Worm (Caenorhabditis elegans) whole organism, L1 larva: ENCODE measurements around the gene melo-1.

Experiments
- C16A3.4 ChIP-seq: fragments of 150-350 bp; optimal IDR thresholded peaks from 2 replicates; lab custom pipeline; 2014; ENCODE audit warnings: missing biosample characterization, missing genetic modification characterization
- aha-1 ChIP-seq: fragments of 150-350 bp; optimal IDR thresholded peaks from 2 replicates; lab custom pipeline; 2014; ENCODE audit warnings: missing biosample characterization, missing genetic modification characterization
- alr-1 ChIP-seq: fragments of 200-800 bp; sonication (Bioruptor generic); optimal IDR thresholded peaks from 2 replicates; lab custom pipeline; 2018; ENCODE audit warnings: borderline replicate concordance, mild to moderate bottlenecking, missing genetic modification characterization, missing compliant biosample characterization
- aly-2 ChIP-seq: fragments of 150-350 bp; optimal IDR thresholded peaks from 2 replicates; lab custom pipeline; 2014; ENCODE audit warnings: missing biosample characterization, missing genetic modification characterization
- ama-1 ChIP-seq: fragments of 150-350 bp; optimal IDR thresholded peaks from 2 replicates; lab custom pipeline; 2014
- ceh-82 ChIP-seq, 3 experiments: fragments of 150-350 bp in 1 of 3; sonication (generic microtip) in 2 of 3; optimal IDR thresholded peaks; 2 replicates each; lab custom pipeline; 2014 to 2017; ENCODE audit warnings: missing biosample characterization in 3 of 3, missing genetic modification characterization in 3 of 3
- ceh-88 ChIP-seq: fragments of 200-800 bp; sonication (Bioruptor generic); IDR thresholded peaks from 2 replicates; pipeline ENCODE4 v1.3.6; 2022; ENCODE audit warnings: missing genetic modification characterization, missing compliant biosample characterization
- ces-1 ChIP-seq: fragments of 150-350 bp; optimal IDR thresholded peaks from 2 replicates; lab custom pipeline; 2014; ENCODE audit warnings: missing biosample characterization, missing genetic modification reagents, missing genetic modification characterization
- efl-1 ChIP-seq, 4 experiments: fragments of 150-350 bp; optimal IDR thresholded peaks in 3 of 4; peaks in 1 of 4; 1 replicate in 1 of 4; 2 replicates in 3 of 4; lab custom pipeline; 2014; ENCODE audit warnings: missing biosample characterization in 2 of 4, missing genetic modification characterization in 2 of 4, missing genetic modification reagents in 2 of 4
- egl-13 ChIP-seq: sonication (generic microtip); optimal IDR thresholded peaks from 2 replicates; lab custom pipeline; 2016; ENCODE audit warnings: missing genotype, missing genetic modification reagents, missing genetic modification characterization, missing compliant biosample characterization
- egl-27 ChIP-seq, 2 experiments: fragments of 150-350 bp in 1 of 2; sonication (generic microtip); optimal IDR thresholded peaks; 3 replicates each; lab custom pipeline; 2017 to 2018; ENCODE audit warnings: missing biosample characterization in 2 of 2, missing genetic modification characterization in 2 of 2, missing genetic modification reagents in 2 of 2
- elt-2 ChIP-seq: sonication (generic microtip); optimal IDR thresholded peaks from 2 replicates; lab custom pipeline; 2016; ENCODE audit warnings: missing genetic modification characterization, mild to moderate bottlenecking, inconsistent platforms, missing compliant biosample characterization, missing genetic modification reagents
- ets-5 ChIP-seq: fragments of 200-800 bp; sonication (Bioruptor generic); IDR thresholded peaks from 2 replicates; pipeline ENCODE4 v1.3.6; 2022; ENCODE audit warnings: missing genetic modification characterization, missing compliant biosample characterization
- fkh-10 ChIP-seq: sonication (generic microtip); optimal IDR thresholded peaks from 2 replicates; lab custom pipeline; 2017; ENCODE audit warnings: missing biosample characterization, missing genetic modification reagents, missing genetic modification characterization
- fkh-4 ChIP-seq: sonication (generic microtip); optimal IDR thresholded peaks from 2 replicates; lab custom pipeline; 2016; ENCODE audit warnings: missing compliant biosample characterization, missing genetic modification characterization, borderline replicate concordance
- grh-1 ChIP-seq: fragments of 200-800 bp; sonication (Bioruptor generic); IDR thresholded peaks from 2 replicates; pipeline ENCODE4 v1.3.6; 2022; ENCODE audit warnings: missing genetic modification reagents, missing genetic modification characterization, missing compliant biosample characterization
- hlh-17 ChIP-seq: fragments of 200-800 bp; sonication (Bioruptor generic); optimal IDR thresholded peaks from 2 replicates; lab custom pipeline; 2018; ENCODE audit warnings: missing genetic modification characterization, mild to moderate bottlenecking, missing compliant biosample characterization, moderate library complexity, borderline replicate concordance
- isw-1 ChIP-seq: fragments of 200-800 bp; sonication (Bioruptor generic); IDR thresholded peaks from 2 replicates; pipeline ENCODE4 v1.3.6; 2022; ENCODE audit warnings: missing genetic modification characterization, missing compliant biosample characterization
- jun-1 ChIP-seq: fragments of 150-350 bp; optimal IDR thresholded peaks from 2 replicates; lab custom pipeline; 2014; ENCODE audit warnings: missing biosample characterization, missing genetic modification reagents, missing genetic modification characterization
- lin-13 ChIP-seq: fragments of 150-350 bp; optimal IDR thresholded peaks from 2 replicates; lab custom pipeline; 2014; ENCODE audit warnings: missing biosample characterization, missing genetic modification reagents, missing genetic modification characterization
- lin-14 ChIP-seq: fragments of 200-800 bp; sonication (Bioruptor generic); optimal IDR thresholded peaks from 2 replicates; lab custom pipeline; 2018; ENCODE audit warnings: mild to moderate bottlenecking, missing genetic modification characterization, moderate library complexity, missing compliant biosample characterization
- lin-15B ChIP-seq: fragments of 150-350 bp; sonication (generic microtip); optimal IDR thresholded peaks from 3 replicates; lab custom pipeline; 2014; ENCODE audit warnings: missing biosample characterization, missing genetic modification characterization
- lin-35 ChIP-seq, 2 experiments: fragments of 150-350 bp; optimal IDR thresholded peaks; 2 replicates each; lab custom pipeline; 2014; ENCODE audit warnings: missing biosample characterization in 2 of 2, missing genetic modification characterization in 2 of 2, missing genetic modification reagents in 2 of 2
- lir-3 ChIP-seq: sonication (generic microtip); optimal IDR thresholded peaks from 2 replicates; lab custom pipeline; 2016; ENCODE audit warnings: mild to moderate bottlenecking, missing genetic modification characterization, moderate library complexity, missing compliant biosample characterization; ENCODE audit not compliant: poor library complexity
- mdl-1 ChIP-seq, 2 experiments: fragments of 150-350 bp; optimal IDR thresholded peaks; 2 replicates each; lab custom pipeline; 2014 to 2017; ENCODE audit warnings: missing biosample characterization in 2 of 2, missing genetic modification characterization in 2 of 2, inconsistent platforms in 1 of 2
- mef-2 ChIP-seq: fragments of 150-350 bp; optimal IDR thresholded peaks from 2 replicates; lab custom pipeline; 2014; ENCODE audit warnings: missing biosample characterization, missing genetic modification characterization
- nhr-19 ChIP-seq: fragments of 200-800 bp; sonication (Bioruptor generic); conservative IDR thresholded peaks from 2 replicates; pipeline ENCODE4 v1.3.6; 2022; ENCODE audit warnings: missing genetic modification characterization, missing compliant biosample characterization
- nhr-237 ChIP-seq: fragments of 150-350 bp; optimal IDR thresholded peaks from 2 replicates; lab custom pipeline; 2014; ENCODE audit warnings: missing biosample characterization, missing genetic modification characterization
- nhr-28 ChIP-seq: fragments of 150-350 bp; optimal IDR thresholded peaks from 2 replicates; lab custom pipeline; 2014; ENCODE audit warnings: missing biosample characterization, missing genetic modification characterization
- nhr-71 ChIP-seq: sonication (generic microtip); optimal IDR thresholded peaks from 2 replicates; lab custom pipeline; 2016; ENCODE audit warnings: mild to moderate bottlenecking, missing genetic modification characterization, moderate library complexity, missing compliant biosample characterization
- nhr-77 ChIP-seq: fragments of 150-350 bp; optimal IDR thresholded peaks from 2 replicates; lab custom pipeline; 2014; ENCODE audit warnings: missing biosample characterization, missing genetic modification characterization
- nhr-84 ChIP-seq: sonication (generic microtip); optimal IDR thresholded peaks from 2 replicates; lab custom pipeline; 2017; ENCODE audit warnings: missing biosample characterization, missing genetic modification characterization
- pag-3 ChIP-seq: sonication (generic microtip); optimal IDR thresholded peaks from 2 replicates; lab custom pipeline; 2017; ENCODE audit warnings: missing genetic modification characterization, mild to moderate bottlenecking, missing compliant biosample characterization, antibody characterized with exemption, borderline replicate concordance; ENCODE audit not compliant: insufficient read depth
- snpc-4 ChIP-seq: fragments of 150-350 bp; optimal IDR thresholded peaks from 2 replicates; lab custom pipeline; 2014; ENCODE audit warnings: missing biosample characterization, missing genetic modification characterization
- snu-23 ChIP-seq: sonication (generic microtip); optimal IDR thresholded peaks from 2 replicates; lab custom pipeline; 2016; ENCODE audit warnings: missing genetic modification characterization, missing compliant biosample characterization
- sox-4 ChIP-seq: sonication (generic microtip); optimal IDR thresholded peaks from 2 replicates; lab custom pipeline; 2016; ENCODE audit warnings: missing genetic modification characterization, missing compliant biosample characterization
- sup-37 ChIP-seq: fragments of 200-800 bp; sonication (Bioruptor generic); optimal IDR thresholded peaks from 2 replicates; lab custom pipeline; 2018; ENCODE audit warnings: mild to moderate bottlenecking, missing genetic modification characterization, missing compliant biosample characterization
- swsn-7 ChIP-seq: sonication (generic microtip); optimal IDR thresholded peaks from 2 replicates; lab custom pipeline; 2016; ENCODE audit warnings: missing genetic modification characterization, missing compliant biosample characterization
- unc-130 ChIP-seq: fragments of 150-350 bp; optimal IDR thresholded peaks from 2 replicates; lab custom pipeline; 2017; ENCODE audit warnings: missing biosample characterization, missing genetic modification characterization, inconsistent platforms
- unc-86 ChIP-seq: sonication (generic microtip); optimal IDR thresholded peaks from 2 replicates; lab custom pipeline; 2016; ENCODE audit warnings: missing genetic modification characterization, missing compliant biosample characterization
- unc-98 ChIP-seq: fragments of 200-800 bp; sonication (Bioruptor generic); IDR thresholded peaks from 2 replicates; pipeline ENCODE4 v1.3.6; 2022; ENCODE audit warnings: missing genetic modification characterization, missing compliant biosample characterization
- vab-15 ChIP-seq: sonication (generic microtip); optimal IDR thresholded peaks from 2 replicates; lab custom pipeline; 2017; ENCODE audit warnings: missing genotype, mild to moderate bottlenecking, missing genetic modification characterization, missing compliant biosample characterization
- xbp-1 ChIP-seq: sonication (generic microtip); optimal IDR thresholded peaks from 2 replicates; lab custom pipeline; 2016; ENCODE audit warnings: missing genetic modification characterization, missing compliant biosample characterization
- zip-4 ChIP-seq: fragments of 200-800 bp; sonication (Bioruptor generic); optimal IDR thresholded peaks from 2 replicates; lab custom pipeline; 2018; ENCODE audit warnings: mild to moderate bottlenecking, missing genetic modification characterization, moderate library complexity, missing compliant biosample characterization
- ztf-11 ChIP-seq, 2 experiments: sonication (generic microtip); optimal IDR thresholded peaks; 2 replicates each; lab custom pipeline; 2016 to 2017; ENCODE audit warnings: missing genetic modification characterization in 2 of 2, missing biosample characterization in 1 of 2, missing compliant biosample characterization in 1 of 2
- ztf-4 ChIP-seq: fragments of 150-350 bp; optimal IDR thresholded peaks from 2 replicates; lab custom pipeline; 2014; ENCODE audit warnings: missing biosample characterization, missing genetic modification characterization

Gene melo-1

DNA sequence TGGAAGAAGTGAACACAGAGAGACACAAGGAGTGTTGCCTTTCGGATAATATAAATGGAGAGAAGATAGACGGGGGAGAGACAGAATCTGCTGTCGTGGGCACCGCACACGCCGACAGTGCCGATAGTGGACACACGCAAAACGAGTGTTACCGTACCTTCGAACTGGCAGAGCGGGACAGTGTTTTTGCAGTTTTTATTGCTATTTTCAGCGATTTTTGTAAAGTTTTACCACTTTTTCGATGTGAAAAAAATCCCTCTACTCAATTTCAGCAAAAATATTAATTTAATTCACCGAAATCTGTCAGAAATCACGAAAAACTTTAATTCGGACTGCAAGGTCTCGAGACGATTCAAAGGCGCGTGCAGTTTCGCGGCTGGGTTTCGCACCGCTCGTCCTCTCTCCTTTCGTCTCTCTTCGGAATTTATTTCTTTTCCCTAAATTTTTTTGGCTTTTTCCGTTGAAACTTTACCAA is 38.1 kb downstream of the melo-1 start, which contains the start of gene sec-61.A (continued):
- TF ChIP-seq jun-1 (tag; lab: Kevin White, UChicago) (peak; percentile 2), hlh-17 (GFP tag; lab: Kevin White, UChicago) (no peak), egl-27 (tag; optimal IDR thresholded peaks at IDR 0.05; lab: Kevin White, UChicago) (peak in 1 of 2 experiments; percentile 27), pag-3 (no peak), swsn-7 (tag; lab: Kevin White, UChicago) (peak; percentile 84), aha-1 (tag; lab: Kevin White, UChicago) (no peak), nhr-19 (GFP tag; lab: Robert Waterston, UW) (peak; percentile 73), mef-2 (tag; lab: Kevin White, UChicago) (no peak), unc-130 (peak; percentile 2), nhr-77 (peak; percentile 86), isw-1 (GFP tag; lab: Robert Waterston, UW) (peak; percentile 100), ztf-11 (tag; optimal IDR thresholded peaks at IDR 0.05; lab: Kevin White, UChicago) (peak in 1 of 2 experiments; percentile 65), sox-4 (peak; percentile 59), vab-15 (tag; lab: Kevin White, UChicago) (peak; percentile 34), ztf-4 (no peak), nhr-28 (tag; lab: Kevin White, UChicago) (no peak), ceh-88 (GFP tag; lab: Robert Waterston, UW) (peak; percentile 58), grh-1 (GFP tag; lab: Robert Waterston, UW) (peak; percentile 82), lin-13 (peak; percentile 60), ceh-82 (tag; optimal IDR thresholded peaks at IDR 0.05; lab: Kevin White, UChicago) (peak in 2 of 3 experiments; percentile 34 to 47), lin-14 (GFP tag; lab: Kevin White, UChicago) (peak; percentile 90), nhr-237 (tag; lab: Kevin White, UChicago) (peak; percentile 16), unc-86 (tag; lab: Kevin White, UChicago) (peak; percentile 85), sup-37 (GFP tag; lab: Kevin White, UChicago) (peak; percentile 40), xbp-1 (peak; percentile 93), ama-1 (lab: Kevin White, UChicago) (no peak), egl-13 (tag; lab: Kevin White, UChicago) (peak; percentile 63), lin-15B (peak; percentile 46), nhr-84 (no peak), ces-1 (no peak), lir-3 (peak; percentile 25), fkh-10 (GFP tag; lab: Kevin White, UChicago) (peak; percentile 46), alr-1 (tag; lab: Kevin White, UChicago) (no peak), zip-4 (GFP tag; lab: Kevin White, UChicago) (peak; percentile 64), efl-1 (optimal IDR thresholded peaks at IDR 0.05; lab: Kevin White, UChicago) (peak; percentile 79 to 87), efl-1 (GFP tag; optimal IDR thresholded peaks at IDR 0.05 in 1 of 2; lab: Kevin White, UChicago) (peak; percentile 66 to 93), nhr-71 (peak; percentile 93), lin-35 (GFP tag; optimal IDR thresholded peaks at IDR 0.05; lab: Kevin White, UChicago) (peak; percentile 84 to 85), snpc-4 (tag; lab: Kevin White, UChicago) (peak; percentile 51), elt-2 (peak; percentile 35), snu-23 (GFP tag; lab: Kevin White, UChicago) (peak; percentile 95), aly-2 (tag; lab: Kevin White, UChicago) (peak; percentile 57), ets-5 (GFP tag; lab: Robert Waterston, UW) (no peak), mdl-1 (tag; optimal IDR thresholded peaks at IDR 0.05; lab: Kevin White, UChicago) (peak in 1 of 2 experiments; percentile 55), C16A3.4 (tag; lab: Kevin White, UChicago) (peak; percentile 40), fkh-4 (tag; lab: Kevin White, UChicago) (no peak), unc-98 (GFP tag; lab: Robert Waterston, UW) (no peak)
